Fruit fly (Drosophila melanogaster): ENCODE data around the gene MtnA.

Gene MtnA

dm6 chr3R:9767620-9768592 is 16.3 kb downstream of the MtnA start, which contains the start of gene Naa80 (continued):
- TF ChIP-seq CG14860 (GFP tag; IDR thresholded peaks at IDR 0.05; ENCODE audit: partially characterized antibody) (no peak), H15 (GFP tag; IDR thresholded peaks at IDR 0.05) (peak; percentile 53; the same call in 1 of the 3 replicates), CG11085 (GFP tag; IDR thresholded peaks at IDR 0.05) (peak; percentile 8; the same call in 1 of the 2 replicates), Atf6 (GFP tag; IDR thresholded peaks at IDR 0.05) (peak; percentile 29; the same call in 1 of the 2 replicates), CG14667 (GFP tag; IDR thresholded peaks at IDR 0.05) (no peak; the same call in 1 of the 2 replicates), Nf-YC (tag; optimal IDR thresholded peaks at IDR 0.05) (peak; percentile 52), sqz (GFP tag; optimal IDR thresholded peaks at IDR 0.05) (no peak), Dfd (GFP tag; optimal IDR thresholded peaks at IDR 0.05) (no peak), CG11247 (GFP tag; IDR thresholded peaks at IDR 0.05) (peak; percentile 79), Hmx (GFP tag; optimal IDR thresholded peaks at IDR 0.05) (no peak), CG2129 (GFP tag; IDR thresholded peaks at IDR 0.05; ENCODE audit: partially characterized antibody) (no peak), CG18764 (GFP tag; optimal IDR thresholded peaks at IDR 0.05) (peak; percentile 34), stwl (tag; optimal IDR thresholded peaks at IDR 0.05) (peak; percentile 77), Hmr (GFP tag; optimal IDR thresholded peaks at IDR 0.05) (peak; percentile 83), run (tag; optimal IDR thresholded peaks at IDR 0.05) (no peak), slbo (GFP tag; IDR thresholded peaks at IDR 0.05) (peak; percentile 88), CG2712 (tag; optimal IDR thresholded peaks at IDR 0.05) (peak; percentile 35), dati (GFP tag; IDR thresholded peaks at IDR 0.05) (no peak), sd (tag; optimal IDR thresholded peaks at IDR 0.05) (peak; percentile 52), slou (GFP tag; optimal IDR thresholded peaks at IDR 0.05) (no peak), CG1647 (GFP tag; optimal IDR thresholded peaks at IDR 0.05) (peak; percentile 73), scrt (GFP tag; optimal IDR thresholded peaks at IDR 0.05) (no peak), ftz-f1 (GFP tag; optimal IDR thresholded peaks at IDR 0.05) (peak; percentile 88), br (optimal IDR thresholded peaks at IDR 0.05) (no peak), CG10366 (GFP tag; IDR thresholded peaks at IDR 0.05) (peak; percentile 41; the same call in 1 of the 2 replicates), HLH54F (GFP tag; optimal IDR thresholded peaks at IDR 0.05) (peak; percentile 83), CG9817 (tag; optimal IDR thresholded peaks at IDR 0.05) (peak; percentile 60), CG4404 (GFP tag; IDR thresholded peaks at IDR 0.05) (0 out of 2 replicates have a peak, but pooled peaks have one; percentile 11), BEAF-32 (GFP tag; optimal IDR thresholded peaks at IDR 0.05) (peak; percentile 56), CG2678 (tag; optimal IDR thresholded peaks at IDR 0.05) (no peak), HLH4C (GFP tag; IDR thresholded peaks at IDR 0.05; ENCODE audit: partially characterized antibody) (0 out of 3 replicates have a peak, but pooled peaks have one; percentile 23), ranshi (GFP tag; IDR thresholded peaks at IDR 0.05) (peak; percentile 54; the same call in 1 of the 2 replicates), trem (tag; optimal IDR thresholded peaks at IDR 0.05) (peak; percentile 88), NFAT (GFP tag; IDR thresholded peaks at IDR 0.05) (peak; percentile 87), unc-4 (GFP tag; IDR thresholded peaks at IDR 0.05; ENCODE audit: partially characterized antibody) (no peak; the same call in 1 of the 2 replicates), Ets65A (GFP tag) (peak; percentile 95), CG8359 (GFP tag; optimal IDR thresholded peaks at IDR 0.05; ENCODE audit: borderline replicate concordance) (no peak), CG17385 (GFP tag; optimal IDR thresholded peaks at IDR 0.05) (peak; percentile 99), PHDP (tag; optimal IDR thresholded peaks at IDR 0.05) (peak; percentile 35), CG9609 (GFP tag; optimal IDR thresholded peaks at IDR 0.05) (peak; percentile 78), CG13123 (GFP tag; optimal IDR thresholded peaks at IDR 0.05) (peak; percentile 3), CG32772 (GFP tag; IDR thresholded peaks at IDR 0.05) (peak; percentile 24; the same call in 1 of the 2 replicates), CG5180 (GFP tag; optimal IDR thresholded peaks at IDR 0.05) (no peak), Sox102F (GFP tag; optimal IDR thresholded peaks at IDR 0.05) (no peak), CG4617 (GFP tag; optimal IDR thresholded peaks at IDR 0.05; ENCODE audit: borderline replicate concordance) (peak; percentile 98), wor (GFP tag; IDR thresholded peaks at IDR 0.05) (no peak), CG10979 (tag; optimal IDR thresholded peaks at IDR 0.05) (peak; percentile 21), Med (GFP tag) (peak; percentile 99)
